Worm (Caenorhabditis elegans) whole organism, young adult: ENCODE measurements around the gene bgnt-1.3.

ENCODE experiments used
- F22D6.2 ChIP-seq: sonication (generic microtip); optimal IDR thresholded peaks from 2 replicates; lab custom pipeline; 2016; ENCODE audit warnings: mild to moderate bottlenecking, missing genetic modification characterization, missing compliant biosample characterization
- F57C9.4 ChIP-seq: sonication (generic microtip); optimal IDR thresholded peaks from 2 replicates; lab custom pipeline; 2017; ENCODE audit warnings: mild to moderate bottlenecking, missing genetic modification characterization, missing compliant biosample characterization
- Y79H2A.3 ChIP-seq: fragments of 200-800 bp; sonication (Bioruptor generic); conservative IDR thresholded peaks from 2 replicates; pipeline ENCODE4 v1.3.6; 2022; ENCODE audit warnings: missing genetic modification reagents, missing genetic modification characterization, missing compliant biosample characterization
- bed-2 ChIP-seq: fragments of 200-800 bp; sonication (Bioruptor generic); IDR thresholded peaks from 2 replicates; pipeline ENCODE4 v1.3.6; 2022; ENCODE audit warnings: missing genetic modification reagents, missing genetic modification characterization, missing compliant biosample characterization
- dpl-1 ChIP-seq: fragments of 150-350 bp; optimal IDR thresholded peaks from 2 replicates; lab custom pipeline; 2014; ENCODE audit warnings: missing biosample characterization, missing genetic modification reagents, missing genetic modification characterization
- nfya-1 ChIP-seq: sonication (generic microtip); optimal IDR thresholded peaks from 2 replicates; lab custom pipeline; 2017; ENCODE audit warnings: antibody characterized with exemption, missing compliant biosample characterization, missing genetic modification characterization, borderline replicate concordance; ENCODE audit not compliant: insufficient read depth
- nhr-90 ChIP-seq: sonication (generic microtip); optimal IDR thresholded peaks from 2 replicates; lab custom pipeline; 2016; ENCODE audit warnings: missing genotype, mild to moderate bottlenecking, missing genetic modification characterization, missing compliant biosample characterization
- rcor-1 ChIP-seq: fragments of 200-800 bp; sonication (Bioruptor generic); IDR thresholded peaks from 2 replicates; pipeline ENCODE4 v1.3.6; 2022; ENCODE audit warnings: missing genetic modification reagents, missing genetic modification characterization, missing compliant biosample characterization
- sea-2 ChIP-seq: fragments of 200-800 bp; sonication (Bioruptor generic); IDR thresholded peaks from 2 replicates; pipeline ENCODE4 v1.3.6; 2022; ENCODE audit warnings: missing genetic modification characterization, missing compliant biosample characterization

DNA sequence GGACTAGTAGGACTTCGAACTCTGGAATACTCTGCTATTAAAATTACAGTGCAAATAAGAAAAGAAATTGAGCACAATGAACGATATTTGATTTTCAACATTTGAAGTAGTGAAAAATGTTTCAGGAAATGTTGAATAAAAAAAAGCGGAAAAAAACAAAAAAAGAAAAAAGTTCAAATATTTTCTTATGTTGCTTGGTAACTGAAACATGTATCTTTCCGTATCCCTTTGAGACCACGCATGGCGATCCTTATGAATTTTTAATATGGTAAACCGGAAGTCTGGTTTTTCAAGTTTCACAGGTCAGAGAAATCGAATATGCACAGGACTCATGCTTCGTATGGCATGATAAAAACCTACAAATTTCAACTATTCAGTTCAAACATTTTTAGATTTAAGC, 31.3 kb upstream of the bgnt-1.3 start, which contains the start of gene F28G4.3:
- TF ChIP-seq nfya-1 (tag; lab: Kevin White, UChicago) = no peak
- no peak for TF ChIP-seq bed-2 (GFP tag; lab: Robert Waterston, UW)
- TF ChIP-seq F57C9.4 (tag; lab: Kevin White, UChicago) = no peak
- TF ChIP-seq dpl-1 (GFP tag; lab: Kevin White, UChicago) = no peak
- no peak for TF ChIP-seq sea-2 (GFP tag; lab: Robert Waterston, UW)
- no peak for TF ChIP-seq nhr-90 (tag; lab: Kevin White, UChicago)
- TF ChIP-seq F22D6.2 (tag; lab: Kevin White, UChicago) = no peak
- TF ChIP-seq rcor-1 (GFP tag; lab: Robert Waterston, UW) = no peak
- no peak for TF ChIP-seq Y79H2A.3 (GFP tag; lab: Robert Waterston, UW)
